Fruit fly (Drosophila melanogaster) whole organism, embryonic: ENCODE data around the gene CG11596.

Experiments
- Bgb ChIP-seq: fragments of 200-800 bp; sonication (Bioruptor generic); IDR thresholded peaks from 2 replicates; pipeline ENCODE4 v1.3.6; 2022; ENCODE audit warnings: missing biosample characterization, missing genetic modification characterization; ENCODE audit not compliant: partially characterized antibody
- CG1233 ChIP-seq: fragments of 200-800 bp; sonication (Bioruptor generic); optimal IDR thresholded peaks from 4 replicates; lab custom pipeline; 2018; ENCODE audit warnings: missing biosample characterization, mild to moderate bottlenecking, missing genetic modification characterization
- CG13624 ChIP-seq: fragments of 200-800 bp; sonication (Bioruptor generic); optimal IDR thresholded peaks from 2 replicates; lab custom pipeline; 2016; ENCODE audit warnings: missing biosample characterization, missing genetic modification characterization
- CG16813 ChIP-seq: fragments of 200-800 bp; sonication (Bioruptor generic); IDR thresholded peaks from 3 replicates; pipeline ENCODE4 v1.3.6; 2022; ENCODE audit warnings: missing biosample characterization, missing genetic modification characterization; ENCODE audit not compliant: partially characterized antibody
- CG16863 ChIP-seq: fragments of 200-800 bp; sonication (Bioruptor generic); optimal IDR thresholded peaks from 3 replicates; lab custom pipeline; 2016; ENCODE audit warnings: missing biosample characterization, missing genetic modification characterization
- CG17361 ChIP-seq: fragments of 200-800 bp; sonication (Bioruptor generic); IDR thresholded peaks from 3 replicates; pipeline ENCODE4 v1.3.6; 2022; ENCODE audit warnings: missing biosample characterization, missing genetic modification characterization
- CG1832 ChIP-seq: fragments of 200-800 bp; sonication (Bioruptor generic); optimal IDR thresholded peaks from 2 replicates; lab custom pipeline; 2017; ENCODE audit warnings: missing biosample characterization, mild to moderate bottlenecking, missing genetic modification characterization, inconsistent platforms
- CG18764 ChIP-seq: fragments of 200-800 bp; sonication (Bioruptor generic); optimal IDR thresholded peaks from 3 replicates; lab custom pipeline; 2016; ENCODE audit warnings: missing biosample characterization, missing genetic modification characterization
- CG2120 ChIP-seq: fragments of 200-800 bp; sonication (Bioruptor generic); optimal IDR thresholded peaks from 3 replicates; lab custom pipeline; 2016; ENCODE audit warnings: missing biosample characterization, missing genetic modification characterization
- CG2202 ChIP-seq: fragments of 200-800 bp; sonication (Bioruptor generic); optimal IDR thresholded peaks from 2 replicates; lab custom pipeline; 2018; ENCODE audit warnings: missing biosample characterization, mild to moderate bottlenecking, missing genetic modification characterization
- CG31224 ChIP-seq: fragments of 200-800 bp; sonication (Bioruptor generic); IDR thresholded peaks from 2 replicates; pipeline ENCODE4 v1.3.6; 2022; ENCODE audit warnings: missing biosample characterization, missing genetic modification characterization
- CG32772 ChIP-seq: fragments of 200-800 bp; sonication (Bioruptor generic); IDR thresholded peaks from 2 replicates; pipeline ENCODE4 v1.3.6; 2022; ENCODE audit warnings: missing biosample characterization, missing genetic modification characterization
- CG6683 ChIP-seq: fragments of 200-800 bp; sonication (Bioruptor generic); optimal IDR thresholded peaks from 2 replicates; lab custom pipeline; 2017; ENCODE audit warnings: missing biosample characterization, mild to moderate bottlenecking, missing genetic modification characterization, missing genetic modification reagents
- CG6854 ChIP-seq: fragments of 200-800 bp; sonication (Bioruptor generic); optimal IDR thresholded peaks from 3 replicates; lab custom pipeline; 2017; ENCODE audit warnings: missing biosample characterization, mild to moderate bottlenecking, missing genetic modification characterization
- CG7271 ChIP-seq: fragments of 200-800 bp; sonication (Bioruptor generic); optimal IDR thresholded peaks from 2 replicates; lab custom pipeline; 2018; ENCODE audit warnings: missing biosample characterization, mild to moderate bottlenecking, missing genetic modification characterization, moderate library complexity
- CG7839 ChIP-seq: fragments of 200-800 bp; sonication (Bioruptor generic); optimal IDR thresholded peaks from 3 replicates; lab custom pipeline; 2018; ENCODE audit warnings: missing biosample characterization, mild to moderate bottlenecking, missing genetic modification characterization, moderate library complexity
- D ChIP-seq, 2 experiments: fragments of 200-800 bp in 1 of 2; fragments of >200 bp in 1 of 2; sonication (Bioruptor generic) in 1 of 2; optimal IDR thresholded peaks; 2 replicates in 1 of 2; 3 replicates in 1 of 2; lab custom pipeline; 2017; ENCODE audit warnings: mild to moderate bottlenecking in 1 of 2, missing biosample characterization in 1 of 2, missing genetic modification characterization in 1 of 2, missing genetic modification reagents in 1 of 2
- Dip2 ChIP-seq: fragments of 200-800 bp; sonication (Bioruptor generic); IDR thresholded peaks from 2 replicates; pipeline ENCODE4 v1.3.6; 2022; ENCODE audit warnings: missing biosample characterization, missing genetic modification characterization
- HLH4C ChIP-seq: fragments of 200-800 bp; sonication (Bioruptor generic); IDR thresholded peaks from 3 replicates; pipeline ENCODE4 v1.3.6; 2022; ENCODE audit warnings: missing biosample characterization, missing genetic modification characterization; ENCODE audit not compliant: partially characterized antibody
- HLHmδ ChIP-seq: fragments of 200-800 bp; sonication (Bioruptor generic); optimal IDR thresholded peaks from 2 replicates; lab custom pipeline; 2018; ENCODE audit warnings: missing biosample characterization, mild to moderate bottlenecking, missing genetic modification characterization, moderate library complexity
- Hand ChIP-seq: fragments of 200-800 bp; sonication (Bioruptor generic); optimal IDR thresholded peaks from 2 replicates; lab custom pipeline; 2017; ENCODE audit warnings: mild to moderate bottlenecking, missing biosample characterization, missing genetic modification reagents, missing genetic modification characterization
- Hmx ChIP-seq: fragments of 200-800 bp; sonication (Bioruptor generic); optimal IDR thresholded peaks from 2 replicates; lab custom pipeline; 2016; ENCODE audit warnings: missing biosample characterization, missing genetic modification characterization
- Hsf ChIP-seq: fragments of 200-800 bp; sonication (Bioruptor generic); optimal IDR thresholded peaks from 3 replicates; lab custom pipeline; 2016; ENCODE audit warnings: missing biosample characterization, missing genetic modification characterization
- Sin3A ChIP-seq: fragments of >200 bp; optimal IDR thresholded peaks from 2 replicates; lab custom pipeline; 2018
- Sry-β ChIP-seq: fragments of 200-800 bp; sonication (Bioruptor generic); optimal IDR thresholded peaks from 2 replicates; lab custom pipeline; 2018; ENCODE audit warnings: missing biosample characterization, mild to moderate bottlenecking, missing genetic modification characterization, moderate library complexity
- Sry-δ ChIP-seq: fragments of 200-800 bp; sonication (Bioruptor generic); optimal IDR thresholded peaks from 2 replicates; lab custom pipeline; 2016; ENCODE audit warnings: missing biosample characterization, missing genetic modification characterization
- Xrp1 ChIP-seq: fragments of 200-800 bp; sonication (Bioruptor generic); IDR thresholded peaks from 2 replicates; pipeline ENCODE4 v1.3.6; 2022; ENCODE audit warnings: missing biosample characterization, missing genetic modification characterization
- aop ChIP-seq: fragments of 200-800 bp; sonication (Bioruptor generic); IDR thresholded peaks from 2 replicates; pipeline ENCODE4 v1.3.6; 2022; ENCODE audit warnings: missing biosample characterization, missing genetic modification characterization
- ato ChIP-seq: fragments of 200-800 bp; sonication (Bioruptor generic); IDR thresholded peaks from 2 replicates; pipeline ENCODE4 v1.3.6; 2022; ENCODE audit warnings: missing biosample characterization, missing genetic modification characterization; ENCODE audit not compliant: partially characterized antibody
- chinmo ChIP-seq: fragments of 200-800 bp; sonication (Bioruptor generic); IDR thresholded peaks from 4 replicates; pipeline ENCODE4 v1.3.6; 2022; ENCODE audit warnings: missing biosample characterization, missing genetic modification characterization; ENCODE audit not compliant: partially characterized antibody
- danr ChIP-seq: fragments of 200-800 bp; sonication (Bioruptor generic); IDR thresholded peaks from 2 replicates; pipeline ENCODE4 v1.3.6; 2022; ENCODE audit warnings: missing biosample characterization, missing genetic modification characterization
- gfzf ChIP-seq: fragments of 200-800 bp; sonication (Bioruptor generic); optimal IDR thresholded peaks from 2 replicates; lab custom pipeline; 2016; ENCODE audit warnings: missing biosample characterization, mild to moderate bottlenecking, missing genetic modification characterization, moderate library complexity
- gt ChIP-seq: fragments of 200-800 bp; sonication (Bioruptor generic); IDR thresholded peaks from 2 replicates; pipeline ENCODE4 v1.3.6; 2022; ENCODE audit warnings: missing biosample characterization, missing genetic modification characterization
- hb ChIP-seq: fragments of 200-800 bp; sonication (Bioruptor generic); IDR thresholded peaks from 3 replicates; pipeline ENCODE4 v1.3.6; 2022; ENCODE audit warnings: missing biosample characterization, missing genetic modification characterization; ENCODE audit not compliant: partially characterized antibody
- her ChIP-seq: fragments of 200-800 bp; sonication (Bioruptor generic); optimal IDR thresholded peaks from 2 replicates; lab custom pipeline; 2016; ENCODE audit warnings: missing biosample characterization, missing genetic modification characterization
- kah ChIP-seq: fragments of 200-800 bp; sonication (Bioruptor generic); optimal IDR thresholded peaks from 2 replicates; lab custom pipeline; 2018; ENCODE audit warnings: missing biosample characterization, mild to moderate bottlenecking, missing genetic modification characterization
- ken ChIP-seq: fragments of 200-800 bp; sonication (Bioruptor generic); IDR thresholded peaks from 3 replicates; pipeline ENCODE4 v1.3.6; 2022; ENCODE audit warnings: missing biosample characterization, missing genetic modification characterization
- mirr ChIP-seq: fragments of 200-800 bp; sonication (Bioruptor generic); optimal IDR thresholded peaks from 3 replicates; lab custom pipeline; 2018; ENCODE audit warnings: missing biosample characterization, mild to moderate bottlenecking, missing genetic modification characterization
- p53 ChIP-seq: fragments of 200-800 bp; sonication (Bioruptor generic); optimal IDR thresholded peaks from 2 replicates; lab custom pipeline; 2016; ENCODE audit warnings: missing biosample characterization, missing genetic modification characterization
- pan ChIP-seq, 4 experiments: fragments of >200 bp in 3 of 4; fragments of 200-800 bp in 1 of 4; sonication (Bioruptor generic) in 1 of 4; optimal IDR thresholded peaks in 3 of 4; IDR thresholded peaks in 1 of 4; 2 replicates each; pipeline versions ENCODE4 v1.3.6 to Lab custom; 2017 to 2022; ENCODE audit warnings: missing biosample characterization in 2 of 4, missing genetic modification characterization in 2 of 4, mixed read lengths in 1 of 4
- psq ChIP-seq: fragments of 200-800 bp; sonication (Bioruptor generic); optimal IDR thresholded peaks from 2 replicates; lab custom pipeline; 2017; ENCODE audit warnings: missing biosample characterization, missing genetic modification characterization
- repo ChIP-seq: fragments of 200-800 bp; sonication (Bioruptor generic); optimal IDR thresholded peaks from 2 replicates; lab custom pipeline; 2016; ENCODE audit warnings: missing biosample characterization, missing genetic modification characterization
- sens-2 ChIP-seq: fragments of 200-800 bp; sonication (Bioruptor generic); IDR thresholded peaks from 2 replicates; pipeline ENCODE4 v1.3.6; 2022; ENCODE audit warnings: missing biosample characterization, missing genetic modification characterization
- tio ChIP-seq: fragments of 200-800 bp; sonication (Bioruptor generic); optimal IDR thresholded peaks from 2 replicates; lab custom pipeline; 2017; ENCODE audit warnings: missing biosample characterization, missing genetic modification characterization, inconsistent platforms
- tup ChIP-seq: fragments of 200-800 bp; sonication (Bioruptor generic); optimal IDR thresholded peaks from 2 replicates; lab custom pipeline; 2016; ENCODE audit warnings: missing biosample characterization, mild to moderate bottlenecking, missing genetic modification characterization, moderate library complexity
- tx ChIP-seq: fragments of 200-800 bp; sonication (Bioruptor generic); optimal IDR thresholded peaks from 2 replicates; lab custom pipeline; 2016; ENCODE audit warnings: missing biosample characterization, missing genetic modification characterization
- unc-4 ChIP-seq: fragments of 200-800 bp; sonication (Bioruptor generic); IDR thresholded peaks from 2 replicates; pipeline ENCODE4 v1.3.6; 2022; ENCODE audit warnings: missing biosample characterization, missing genetic modification characterization; ENCODE audit not compliant: partially characterized antibody
- vfl ChIP-seq: fragments of 200-800 bp; sonication (Bioruptor generic); optimal IDR thresholded peaks from 2 replicates; lab custom pipeline; 2016; ENCODE audit warnings: missing biosample characterization, missing genetic modification characterization
- zfh2 ChIP-seq: fragments of 200-800 bp; sonication (Bioruptor generic); optimal IDR thresholded peaks from 2 replicates; lab custom pipeline; 2016; ENCODE audit warnings: missing biosample characterization, missing genetic modification characterization

CG11596 gene

dm6 chrX:1922765-1923501, 4.5 kb upstream of the CG11596 start, which contains the start of the genes eIF2Bepsilon and Ocrl:
TSS of gene eIF2Bepsilon (minus strand) at chrX:1922874.
TSS of gene Ocrl (plus strand) at chrX:1922981.
- TF ChIP-seq pan (optimal IDR thresholded peaks at IDR 0.05; lab: Kevin White, UChicago) (no peak), pan (GFP tag; optimal IDR thresholded peaks at IDR 0.05 in 1 of 2, IDR thresholded peaks at IDR 0.05 in 1 of 2) (no peak), CG31224 (no peak), CG32772 (GFP tag; lab: Robert Waterston, UW) (no peak), tx (GFP tag; lab: Kevin White, UChicago) (no peak), CG18764 (GFP tag; lab: Kevin White, UChicago) (no peak), Sry-δ (peak; percentile 61), psq (no peak), Sin3A (lab: Kevin White, UChicago) (peak; percentile 77), CG7839 (no peak), kah (GFP tag; lab: Kevin White, UChicago) (peak; percentile 38), CG13624 (GFP tag; lab: Kevin White, UChicago) (no peak), CG2120 (GFP tag; lab: Kevin White, UChicago) (peak; percentile 0), HLH4C (GFP tag; lab: Robert Waterston, UW) (0 out of 3 replicates have a peak, but pooled peaks have one; percentile 28), CG16813 (GFP tag; lab: Robert Waterston, UW) (no peak), unc-4 (0 out of 2 replicates have a peak, but pooled peaks have one; percentile 20), Dip2 (GFP tag; lab: Robert Waterston, UW) (no peak), aop (GFP tag; lab: Robert Waterston, UW) (no peak), D (optimal IDR thresholded peaks at IDR 0.05; lab: Kevin White, UChicago) (no peak), D (GFP tag; optimal IDR thresholded peaks at IDR 0.05; lab: Kevin White, UChicago) (no peak), vfl (GFP tag; lab: Kevin White, UChicago) (no peak), gt (GFP tag; lab: Robert Waterston, UW) (no peak), CG6854 (no peak), ken (GFP tag; lab: Robert Waterston, UW) (no peak), ato (no peak), zfh2 (no peak), Bgb (no peak), p53 (GFP tag; lab: Kevin White, UChicago) (peak; percentile 6), sens-2 (GFP tag; lab: Robert Waterston, UW) (no peak), Xrp1 (GFP tag; lab: Robert Waterston, UW) (no peak), danr (GFP tag; lab: Robert Waterston, UW) (no peak), Hmx (GFP tag; lab: Kevin White, UChicago) (no peak), Hsf (no peak), tup (no peak), CG16863 (no peak), tio (GFP tag; lab: Kevin White, UChicago) (no peak), CG1233 (no peak), gfzf (peak; percentile 99), CG1832 (no peak), Hand (no peak), CG6683 (GFP tag; lab: Kevin White, UChicago) (peak; percentile 3), CG17361 (GFP tag; lab: Robert Waterston, UW) (no peak), HLHmδ (GFP tag; lab: Kevin White, UChicago) (peak; percentile 70), Sry-β (GFP tag; lab: Kevin White, UChicago) (no peak), mirr (GFP tag; lab: Kevin White, UChicago) (peak; percentile 33), hb (GFP tag; lab: Robert Waterston, UW) (no peak), her (GFP tag; lab: Kevin White, UChicago) (peak; percentile 44), chinmo (0 out of 4 replicates have a peak, but pooled peaks have one; percentile 58), CG2202 (tag; lab: Kevin White, UChicago) (no peak), repo (GFP tag; lab: Kevin White, UChicago) (no peak), CG7271 (tag; lab: Kevin White, UChicago) (no peak)
